Fruit fly (Drosophila melanogaster) whole organism, wandering third instar larva: ENCODE results near the gene Nemp.
A peak's percentile ranks its signal among the peaks of the same experiment; 100 is the strongest.

Experiments
- CG32264 ChIP-seq: fragments of 200-800 bp; sonication (Bioruptor generic); optimal IDR thresholded peaks from 2 replicates; lab custom pipeline; 2016; ENCODE audit warnings: missing biosample characterization, missing genetic modification characterization
- CG9705 ChIP-seq: fragments of 200-800 bp; sonication (Bioruptor generic); optimal IDR thresholded peaks from 2 replicates; lab custom pipeline; 2018; ENCODE audit warnings: missing biosample characterization, mild to moderate bottlenecking, missing genetic modification characterization
- GATAd ChIP-seq: sonication (Bioruptor generic); optimal IDR thresholded peaks from 2 replicates; lab custom pipeline; 2016; ENCODE audit warnings: missing biosample characterization, missing genetic modification characterization
- HLH106 ChIP-seq: fragments of 200-800 bp; optimal IDR thresholded peaks from 3 replicates; lab custom pipeline; 2019; ENCODE audit warnings: missing biosample characterization, mild to moderate bottlenecking, missing genetic modification characterization, moderate library complexity
- Hnf4 ChIP-seq: fragments of 200-800 bp; sonication (Bioruptor generic); optimal IDR thresholded peaks from 2 replicates; lab custom pipeline; 2016; ENCODE audit warnings: missing biosample characterization, mild to moderate bottlenecking, missing genetic modification characterization
- Hr78 ChIP-seq: fragments of >200 bp; optimal IDR thresholded peaks from 2 replicates; lab custom pipeline; 2017; ENCODE audit warnings: missing biosample characterization, missing genetic modification characterization
- Mio ChIP-seq: sonication (Bioruptor generic); optimal IDR thresholded peaks from 2 replicates; lab custom pipeline; 2016; ENCODE audit warnings: missing biosample characterization, missing genetic modification characterization
- OdsH ChIP-seq: fragments of 200-800 bp; sonication (Bioruptor generic); optimal IDR thresholded peaks from 2 replicates; lab custom pipeline; 2016; ENCODE audit warnings: missing biosample characterization, mild to moderate bottlenecking, missing genetic modification characterization
- Rel ChIP-seq, 2 experiments: fragments of 200-800 bp; sonication (Bioruptor generic) in 1 of 2; optimal IDR thresholded peaks; 2 replicates in 1 of 2; 3 replicates in 1 of 2; lab custom pipeline; 2016 to 2019; ENCODE audit warnings: mild to moderate bottlenecking in 2 of 2, missing biosample characterization in 2 of 2, missing genetic modification characterization in 2 of 2, moderate library complexity in 1 of 2
- Sp1 ChIP-seq: fragments of 200-800 bp; sonication (Bioruptor generic); optimal IDR thresholded peaks from 3 replicates; lab custom pipeline; 2019; ENCODE audit warnings: missing biosample characterization, mild to moderate bottlenecking, missing genetic modification characterization, moderate library complexity
- Vsx2 ChIP-seq: fragments of 200-300, 225-300 bp; sonication (Bioruptor generic); optimal IDR thresholded peaks from 2 replicates; lab custom pipeline; 2018; ENCODE audit warnings: missing biosample characterization, missing genetic modification characterization; ENCODE audit not compliant: partially characterized antibody
- br ChIP-seq: fragments of 200-800 bp; sonication (Bioruptor generic); optimal IDR thresholded peaks from 2 replicates; lab custom pipeline; 2016; ENCODE audit warnings: missing biosample characterization, missing genetic modification characterization
- brk ChIP-seq: fragments of 200-800 bp; sonication (Bioruptor generic); optimal IDR thresholded peaks from 2 replicates; lab custom pipeline; 2016; ENCODE audit warnings: missing biosample characterization, mild to moderate bottlenecking, missing genetic modification characterization
- dmrt93B ChIP-seq: fragments of 200-800 bp; sonication (Bioruptor generic); optimal IDR thresholded peaks from 2 replicates; lab custom pipeline; 2018; ENCODE audit warnings: missing biosample characterization, mild to moderate bottlenecking, missing genetic modification characterization
- dsf ChIP-seq: sonication (Bioruptor generic); optimal IDR thresholded peaks from 2 replicates; lab custom pipeline; 2016; ENCODE audit warnings: missing biosample characterization, missing genetic modification characterization, borderline replicate concordance
- foxo ChIP-seq, 2 experiments: fragments of 200-800 bp; sonication (Bioruptor generic); optimal IDR thresholded peaks; 2 replicates in 1 of 2; 3 replicates in 1 of 2; lab custom pipeline; 2016 to 2017; ENCODE audit warnings: missing biosample characterization in 2 of 2, missing genetic modification characterization in 2 of 2
- fru ChIP-seq: fragments of 200-800 bp; sonication (Bioruptor generic); optimal IDR thresholded peaks from 3 replicates; lab custom pipeline; 2016; ENCODE audit warnings: missing biosample characterization, mild to moderate bottlenecking, missing genetic modification characterization
- h ChIP-seq: fragments of 200-800 bp; sonication (Bioruptor generic); optimal IDR thresholded peaks from 3 replicates; lab custom pipeline; 2016; ENCODE audit warnings: missing biosample characterization, mild to moderate bottlenecking, missing genetic modification characterization
- jim ChIP-seq: fragments of 175-275, 200-325 bp; sonication (Bioruptor generic); optimal IDR thresholded peaks from 2 replicates; lab custom pipeline; 2016; ENCODE audit warnings: missing biosample characterization, mild to moderate bottlenecking, missing genetic modification characterization
- psq ChIP-seq: fragments of 200-800 bp; sonication (Bioruptor generic); optimal IDR thresholded peaks from 3 replicates; lab custom pipeline; 2017; ENCODE audit warnings: missing biosample characterization, mild to moderate bottlenecking, missing genetic modification characterization, moderate library complexity
- rgr ChIP-seq: fragments of 200-800 bp; sonication (Bioruptor generic); optimal IDR thresholded peaks from 3 replicates; lab custom pipeline; 2016; ENCODE audit warnings: missing biosample characterization, mild to moderate bottlenecking, missing genetic modification characterization
- sage ChIP-seq: fragments of 200-800 bp; sonication (Bioruptor generic); optimal IDR thresholded peaks from 2 replicates; lab custom pipeline; 2016; ENCODE audit warnings: missing biosample characterization, mild to moderate bottlenecking, missing genetic modification characterization
- usp ChIP-seq: fragments of >200 bp; optimal IDR thresholded peaks from 2 replicates; lab custom pipeline; 2017; ENCODE audit warnings: missing biosample characterization, missing genetic modification characterization
- woc ChIP-seq: sonication (Bioruptor generic); optimal IDR thresholded peaks from 2 replicates; lab custom pipeline; 2016; ENCODE audit warnings: missing biosample characterization, mild to moderate bottlenecking, missing genetic modification characterization

Nemp gene

dm6 chrX:16670691-16671481, 16.1 kb upstream of the Nemp start:
- peak; percentile 30 for TF ChIP-seq rgr
- peak; percentile 9 for TF ChIP-seq HLH106 (tag; lab: Kevin White, UChicago)
- TF ChIP-seq fru (GFP tag; lab: Kevin White, UChicago), result peak; percentile 14
- TF ChIP-seq OdsH (GFP tag; lab: Kevin White, UChicago), result peak; percentile 32
- no peak for TF ChIP-seq Mio (GFP tag; lab: Kevin White, UChicago)

- TF ChIP-seq rgr (no peak), dmrt93B (GFP tag; lab: Kevin White, UChicago) (no peak), Rel (GFP tag; optimal IDR thresholded peaks at IDR 0.05; lab: Kevin White, UChicago) (no peak), Rel (tag; optimal IDR thresholded peaks at IDR 0.05; lab: Kevin White, UChicago) (no peak), CG9705 (GFP tag; lab: Kevin White, UChicago) (no peak), dsf (GFP tag; lab: Kevin White, UChicago) (no peak), jim (GFP tag; lab: Kevin White, UChicago) (no peak), GATAd (GFP tag; lab: Kevin White, UChicago) (no peak), brk (GFP tag; lab: Kevin White, UChicago) (no peak)
Observed at dm6 chrX:16670262-16670661, 15.4 kb upstream of the Nemp start.

- TF ChIP-seq sage (GFP tag; lab: Kevin White, UChicago) (no peak), Rel (GFP tag; optimal IDR thresholded peaks at IDR 0.05; lab: Kevin White, UChicago) (no peak), Rel (tag; optimal IDR thresholded peaks at IDR 0.05; lab: Kevin White, UChicago) (peak; percentile 72)
- TF ChIP-seq, all 38 proteins: peak for 1
Observed at dm6 chrX:16669849-16670248, 15.0 kb upstream of the Nemp start.

- no peak for TF ChIP-seq Rel (GFP tag; optimal IDR thresholded peaks at IDR 0.05; lab: Kevin White, UChicago)
- no peak for TF ChIP-seq Rel (tag; optimal IDR thresholded peaks at IDR 0.05; lab: Kevin White, UChicago)
- TF ChIP-seq rgr, result no peak
- no peak for TF ChIP-seq psq (GFP tag; lab: Kevin White, UChicago)
- no peak for TF ChIP-seq Hr78
- TF ChIP-seq h (GFP tag; lab: Kevin White, UChicago), result no peak
- no peak for TF ChIP-seq usp (GFP tag; lab: Kevin White, UChicago)
- no peak for TF ChIP-seq CG32264
- no peak for TF ChIP-seq Hnf4 (GFP tag; lab: Kevin White, UChicago)
Observed at dm6 chrX:16664405-16665064, 9.7 kb upstream of the Nemp start, which contains the start of gene CG15865. Gene CG15865, minus strand, starts transcription at chrX:16664455.

dm6 chrX:16660632-16661031, 5.8 kb upstream of the Nemp start:
- TF ChIP-seq OdsH (GFP tag; lab: Kevin White, UChicago), result no peak
- TF ChIP-seq dsf (GFP tag; lab: Kevin White, UChicago), result no peak
- TF ChIP-seq brk (GFP tag; lab: Kevin White, UChicago), result no peak
- no peak for TF ChIP-seq dmrt93B (GFP tag; lab: Kevin White, UChicago)
- no peak for TF ChIP-seq foxo (GFP tag; optimal IDR thresholded peaks at IDR 0.05; lab: Kevin White, UChicago)

dm6 chrX:16655724-16656235, 965 bp upstream of the Nemp start:
- no peak for TF ChIP-seq jim (GFP tag; lab: Kevin White, UChicago)
- no peak for TF ChIP-seq Hr78
- TF ChIP-seq Rel (GFP tag; optimal IDR thresholded peaks at IDR 0.05; lab: Kevin White, UChicago), result no peak
- peak; percentile 48 for TF ChIP-seq Rel (tag; optimal IDR thresholded peaks at IDR 0.05; lab: Kevin White, UChicago)
- TF ChIP-seq Vsx2 (GFP tag; lab: Kevin White, UChicago), result no peak
- peak; percentile 14 for TF ChIP-seq Sp1 (GFP tag; lab: Kevin White, UChicago)
- TF ChIP-seq rgr, result peak; percentile 15
- peak; percentile 8 for TF ChIP-seq psq (GFP tag; lab: Kevin White, UChicago)
- TF ChIP-seq woc, result no peak
- no peak for TF ChIP-seq br (GFP tag; lab: Kevin White, UChicago)
- no peak for TF ChIP-seq dsf (GFP tag; lab: Kevin White, UChicago)
- TF ChIP-seq, all 38 proteins: peak for 4
